Fruit fly (Drosophila melanogaster): ENCODE data around the gene CG6607.

dm6 chr3R:24573094-24573732 lies 45.4 kb downstream of the CG6607 start:
- TF ChIP-seq CTCF (optimal IDR thresholded peaks at IDR 0.05) (no peak), CG8478 (optimal IDR thresholded peaks at IDR 0.05) (no peak)

Data from S2 (cell line).